Fruit fly (Drosophila melanogaster): ENCODE measurements around the gene Msp300.

The Msp300 gene

DNA sequence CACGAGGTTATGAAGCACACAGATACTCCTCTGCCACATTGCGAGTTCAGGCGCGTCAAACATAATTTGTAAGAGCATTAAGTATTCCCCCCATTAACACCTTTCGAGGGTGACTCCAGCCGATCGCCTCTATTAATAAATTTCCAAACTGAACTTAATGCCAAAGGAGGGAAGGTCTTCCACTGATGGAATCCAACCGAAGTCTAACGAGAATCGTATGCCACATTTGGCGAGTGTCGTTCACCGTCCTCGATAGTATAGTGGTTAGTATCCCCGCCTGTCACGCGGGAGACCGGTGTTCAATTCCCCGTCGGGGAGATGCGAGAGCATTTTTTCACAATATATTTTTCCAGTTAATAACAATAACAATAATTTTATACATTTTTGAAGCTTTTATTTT, 139.8 kb downstream of the Msp300 start (continued):
- TF ChIP-seq CG12236 (GFP tag; optimal IDR thresholded peaks at IDR 0.05) = no peak
- no peak for TF ChIP-seq Sox100B (GFP tag; optimal IDR thresholded peaks at IDR 0.05)
- TF ChIP-seq Dad (GFP tag; optimal IDR thresholded peaks at IDR 0.05) = no peak
- TF ChIP-seq CG18262 (tag; optimal IDR thresholded peaks at IDR 0.05) = peak; percentile 4
- peak; percentile 92 for TF ChIP-seq Opbp (GFP tag; IDR thresholded peaks at IDR 0.05; ENCODE audit: partially characterized antibody)
- TF ChIP-seq CG6654 (GFP tag; optimal IDR thresholded peaks at IDR 0.05) = no peak
- peak; percentile 53 for TF ChIP-seq nerfin-1 (tag; optimal IDR thresholded peaks at IDR 0.05)
- no peak for TF ChIP-seq CG7928 (GFP tag; optimal IDR thresholded peaks at IDR 0.05)
- no peak for TF ChIP-seq Oli (tag; optimal IDR thresholded peaks at IDR 0.05)
- TF ChIP-seq CG14860 (GFP tag; IDR thresholded peaks at IDR 0.05; ENCODE audit: partially characterized antibody) = peak; percentile 76; the same call in 2 of the 3 replicates
- no peak for TF ChIP-seq CG10979 (tag; optimal IDR thresholded peaks at IDR 0.05)
- TF ChIP-seq tna (GFP tag; IDR thresholded peaks at IDR 0.05; ENCODE audit: partially characterized antibody) = peak; percentile 90
- no peak for TF ChIP-seq run (tag; optimal IDR thresholded peaks at IDR 0.05)
- no peak for TF ChIP-seq cg (GFP tag; optimal IDR thresholded peaks at IDR 0.05)
- no peak for TF ChIP-seq CG1832 (GFP tag; optimal IDR thresholded peaks at IDR 0.05)
- no peak for TF ChIP-seq CG16815 (GFP tag; optimal IDR thresholded peaks at IDR 0.05)
- TF ChIP-seq Hand (GFP tag; optimal IDR thresholded peaks at IDR 0.05) = no peak
- no peak for TF ChIP-seq CG32532 (GFP tag; IDR thresholded peaks at IDR 0.05)
- no peak for TF ChIP-seq CG2202 (tag; optimal IDR thresholded peaks at IDR 0.05)
- no peak for TF ChIP-seq bowl (GFP tag; IDR thresholded peaks at IDR 0.05)
- no peak for TF ChIP-seq kni (GFP tag; optimal IDR thresholded peaks at IDR 0.05)
- peak; percentile 90 for TF ChIP-seq bbx (GFP tag; IDR thresholded peaks at IDR 0.05; ENCODE audit: partially characterized antibody)
- TF ChIP-seq NfI (GFP tag; optimal IDR thresholded peaks at IDR 0.05) = no peak
- TF ChIP-seq Nf-YC (tag; optimal IDR thresholded peaks at IDR 0.05) = no peak
- peak; percentile 36; the same call in 1 of the 2 replicates for TF ChIP-seq inv (GFP tag; IDR thresholded peaks at IDR 0.05; ENCODE audit: partially characterized antibody)
- no peak for TF ChIP-seq sob (GFP tag; IDR thresholded peaks at IDR 0.05)
- TF ChIP-seq Atf3 (GFP tag; optimal IDR thresholded peaks at IDR 0.05) = no peak
- peak; percentile 69 for TF ChIP-seq lov (optimal IDR thresholded peaks at IDR 0.05)
- no peak for TF ChIP-seq lov (GFP tag; IDR thresholded peaks at IDR 0.05)
- no peak for TF ChIP-seq eyg (GFP tag; optimal IDR thresholded peaks at IDR 0.05)
- TF ChIP-seq toy (GFP tag; IDR thresholded peaks at IDR 0.05) = no peak
- no peak; the same call in 2 of the 3 replicates for TF ChIP-seq otp (GFP tag; IDR thresholded peaks at IDR 0.05)
- TF ChIP-seq CG11723 (GFP tag; optimal IDR thresholded peaks at IDR 0.05) = no peak
- no peak for TF ChIP-seq dpn (GFP tag; optimal IDR thresholded peaks at IDR 0.05)
- TF ChIP-seq Sin3A (optimal IDR thresholded peaks at IDR 0.05) = no peak
- TF ChIP-seq CG7963 (GFP tag; IDR thresholded peaks at IDR 0.05; ENCODE audit: partially characterized antibody) = peak; percentile 84
- peak; percentile 87 for TF ChIP-seq mld (GFP tag; IDR thresholded peaks at IDR 0.05; ENCODE audit: partially characterized antibody)
- TF ChIP-seq TFAM (GFP tag; optimal IDR thresholded peaks at IDR 0.05) = no peak
- TF ChIP-seq CG15011 (GFP tag; optimal IDR thresholded peaks at IDR 0.05) = no peak
- no peak for TF ChIP-seq CG9437 (GFP tag; optimal IDR thresholded peaks at IDR 0.05)
- no peak for TF ChIP-seq Atf6 (GFP tag; IDR thresholded peaks at IDR 0.05)
- no peak for TF ChIP-seq seq (GFP tag; IDR thresholded peaks at IDR 0.05)
- no peak for TF ChIP-seq bsh (GFP tag; optimal IDR thresholded peaks at IDR 0.05)
- peak; percentile 35 for TF ChIP-seq CG8359 (GFP tag; optimal IDR thresholded peaks at IDR 0.05; ENCODE audit: borderline replicate concordance)
- TF ChIP-seq nau (GFP tag; optimal IDR thresholded peaks at IDR 0.05) = no peak
- TF ChIP-seq Scr (GFP tag; IDR thresholded peaks at IDR 0.05; ENCODE audit: partially characterized antibody) = peak; percentile 72
- TF ChIP-seq Pdp1 (GFP tag; optimal IDR thresholded peaks at IDR 0.05) = no peak

Measured in whole organism, embryonic.